Fruit fly (Drosophila melanogaster) S2 (cell line): Measurements from ENCODE around the gene nub.

ENCODE experiments used
- CG8478 ChIP-seq: fragments of >200 bp; optimal IDR thresholded peaks from 2 replicates; lab custom pipeline; 2018
- CTCF ChIP-seq, 2 experiments: fragments of >200 bp; optimal IDR thresholded peaks; 2 replicates each; lab custom pipeline; 2018

DNA sequence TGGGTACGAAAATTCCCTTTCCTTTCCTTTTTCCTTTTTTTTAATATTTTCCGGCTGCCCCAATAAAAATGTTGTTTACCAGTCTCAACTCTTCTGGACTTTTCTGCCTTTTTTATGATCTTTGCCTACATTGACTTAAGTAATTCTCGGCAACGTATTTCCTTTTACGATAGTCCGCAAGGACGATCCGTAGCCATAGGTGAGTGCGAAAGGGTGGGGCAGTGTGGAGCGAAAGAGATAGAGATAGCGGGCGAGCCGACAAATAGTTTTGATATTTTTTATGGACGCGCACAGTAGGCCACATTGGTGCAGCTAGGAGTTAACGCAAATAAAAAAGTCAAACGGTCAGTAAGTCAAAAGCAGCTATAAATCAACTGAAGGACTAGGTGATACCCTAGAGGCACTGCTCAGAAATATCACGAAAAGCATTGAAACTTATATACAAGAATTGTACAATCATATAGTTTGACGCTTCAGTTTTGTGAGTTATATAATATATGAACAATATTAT lies 28.6 kb downstream of the nub start:
- no peak for TF ChIP-seq CG8478
- TF ChIP-seq CTCF (optimal IDR thresholded peaks at IDR 0.05; lab: Kevin White, UChicago), result no peak
